Worm (Caenorhabditis elegans): ENCODE data around the gene math-28.

DNA sequence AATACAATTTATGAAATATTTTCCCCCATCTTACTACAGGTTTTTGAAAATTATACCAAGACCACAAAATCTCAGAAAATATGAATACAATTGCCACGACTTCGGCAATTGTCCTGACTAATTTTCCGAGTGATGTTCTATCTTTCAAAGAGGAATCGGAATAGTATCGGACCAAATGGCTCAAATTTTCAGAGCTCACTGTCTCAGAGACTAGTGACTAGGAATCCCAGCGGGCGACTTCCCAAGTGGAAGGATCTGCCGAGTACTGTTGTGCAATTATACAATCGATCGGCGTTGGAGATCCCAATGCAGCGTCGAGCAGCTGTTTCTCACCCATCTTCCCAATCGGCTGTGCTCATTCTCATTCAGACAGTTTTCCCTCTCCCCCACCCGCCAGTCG, 37.4 kb upstream of the math-28 start, which contains the start of gene F45C12.17:
- TF ChIP-seq med-1 (GFP tag; optimal IDR thresholded peaks at IDR 0.05; ENCODE audit: insufficient read depth) = no peak
- TF ChIP-seq tab-1 (GFP tag; IDR thresholded peaks at IDR 0.05) = no peak
- 0 out of 2 replicates have a peak, but pooled peaks have one; percentile 21 for TF ChIP-seq flt-1 (GFP tag; IDR thresholded peaks at IDR 0.05)
- no peak for TF ChIP-seq ztf-23 (GFP tag; IDR thresholded peaks at IDR 0.05)
- TF ChIP-seq T22C8.4 (GFP tag; IDR thresholded peaks at IDR 0.05) = no peak
- TF ChIP-seq ref-1 (GFP tag; conservative IDR thresholded peaks at IDR 0.05) = no peak
- no peak for TF ChIP-seq cog-1 (tag; optimal IDR thresholded peaks at IDR 0.05)
